ENCODE assay signal across 6 fruit fly cellular contexts in genomic region chr2L:11804228-11805044, dm6.
TF ChIP-seq lines count a peak whose summit lies in the region.

No protein-coding gene starts in this region.

- TF ChIP-seq CTCF in whole organism, embryonic (GFP tag; optimal IDR thresholded peaks at IDR 0.05; lab: Kevin White, UChicago): no peak

TF ChIP-seq in whole organism, 6 proteins besides CTCF, POLR2A, EP300 and RAD21:
- TF ChIP-seq Dll (optimal IDR thresholded peaks at IDR 0.05; lab: Kevin White, UChicago) (peak; percentile 85), usp (GFP tag; optimal IDR thresholded peaks at IDR 0.05; lab: Kevin White, UChicago) (no peak)
TF ChIP-seq in whole organism: peak in this region for 1.

TF ChIP-seq in whole organism, adult, 20 proteins besides CTCF, POLR2A, EP300 and RAD21:
- TF ChIP-seq pad (GFP tag; optimal IDR thresholded peaks at IDR 0.05; lab: Kevin White, UChicago): peak; percentile 93
- no peak for TF ChIP-seq CG11617 (GFP tag; optimal IDR thresholded peaks at IDR 0.05; lab: Kevin White, UChicago)
- TF ChIP-seq Crg-1 (GFP tag; optimal IDR thresholded peaks at IDR 0.05; lab: Kevin White, UChicago): no peak
- no peak for TF ChIP-seq bab1 (GFP tag; optimal IDR thresholded peaks at IDR 0.05; lab: Kevin White, UChicago)

TF ChIP-seq in whole organism, embryonic, 481 proteins besides CTCF, POLR2A, EP300 and RAD21 (continues in another document):
- TF ChIP-seq bsh (GFP tag; optimal IDR thresholded peaks at IDR 0.05; lab: Kevin White, UChicago) (peak in 1 of 2 experiments; percentile 11), yki (optimal IDR thresholded peaks at IDR 0.05; lab: Kevin White, UChicago) (peak; percentile 33), CG9215 (GFP tag; IDR thresholded peaks at IDR 0.05; lab: Robert Waterston, UW) (no peak), Deaf1 (tag; optimal IDR thresholded peaks at IDR 0.05; lab: Kevin White, UChicago) (peak; percentile 60), Rfx (GFP tag; IDR thresholded peaks at IDR 0.05; lab: Robert Waterston, UW) (0 out of 2 replicates have a peak, but pooled peaks have one; percentile 5), Nf-YC (tag; optimal IDR thresholded peaks at IDR 0.05; lab: Kevin White, UChicago) (peak; percentile 66), CG17385 (GFP tag; optimal IDR thresholded peaks at IDR 0.05; lab: Kevin White, UChicago) (peak; percentile 56), chm (GFP tag; IDR thresholded peaks at IDR 0.05; lab: Robert Waterston, UW) (no peak), CG2889 (GFP tag; IDR thresholded peaks at IDR 0.05; lab: Robert Waterston, UW) (no peak), CG10431 (GFP tag; optimal IDR thresholded peaks at IDR 0.05; lab: Kevin White, UChicago) (peak; percentile 15), GATAe (GFP tag; conservative IDR thresholded peaks at IDR 0.05; lab: Robert Waterston, UW) (no peak), sens (GFP tag; lab: Kevin White, UChicago) (peak; percentile 27), Drgx (GFP tag; IDR thresholded peaks at IDR 0.05; lab: Robert Waterston, UW) (0 out of 2 replicates have a peak, but pooled peaks have one; percentile 20), cad (GFP tag; optimal IDR thresholded peaks at IDR 0.05; lab: Kevin White, UChicago) (no peak), CG13894 (tag; optimal IDR thresholded peaks at IDR 0.05; lab: Kevin White, UChicago) (peak; percentile 37), Nf-YB (GFP tag; optimal IDR thresholded peaks at IDR 0.05; lab: Kevin White, UChicago) (peak; percentile 57), CG10366 (GFP tag; IDR thresholded peaks at IDR 0.05; lab: Robert Waterston, UW) (no peak), HLH4C (GFP tag; IDR thresholded peaks at IDR 0.05; lab: Robert Waterston, UW; ENCODE audit: partially characterized antibody) (0 out of 3 replicates have a peak, but pooled peaks have one; percentile 23), Hr39 (optimal IDR thresholded peaks at IDR 0.05; lab: Kevin White, UChicago) (peak; percentile 29), CG33213 (GFP tag; optimal IDR thresholded peaks at IDR 0.05; lab: Kevin White, UChicago) (no peak)

TF ChIP-seq in whole organism, prepupa, 60 proteins besides CTCF, POLR2A, EP300 and RAD21 (continues in another document):
- TF ChIP-seq Sox14 (GFP tag; optimal IDR thresholded peaks at IDR 0.05; lab: Kevin White, UChicago): peak; percentile 15
- TF ChIP-seq cyc (GFP tag; optimal IDR thresholded peaks at IDR 0.05; lab: Kevin White, UChicago): no peak
- no peak for TF ChIP-seq Smox (GFP tag; optimal IDR thresholded peaks at IDR 0.05; lab: Kevin White, UChicago)
- TF ChIP-seq dac (GFP tag; optimal IDR thresholded peaks at IDR 0.05; lab: Kevin White, UChicago): no peak
- TF ChIP-seq eg (GFP tag; IDR thresholded peaks at IDR 0.05; lab: Robert Waterston, UW): peak; percentile 23; the same call in 1 of the 3 replicates
- TF ChIP-seq Eip78C (GFP tag; lab: Kevin White, UChicago): peak; percentile 73
- TF ChIP-seq CG16779 (tag; optimal IDR thresholded peaks at IDR 0.05; lab: Kevin White, UChicago): no peak
- peak; percentile 26 for TF ChIP-seq Lpt (GFP tag; optimal IDR thresholded peaks at IDR 0.05; lab: Kevin White, UChicago)
- no peak for TF ChIP-seq CG4318 (GFP tag; optimal IDR thresholded peaks at IDR 0.05; lab: Kevin White, UChicago)
- TF ChIP-seq CG9139 (GFP tag; optimal IDR thresholded peaks at IDR 0.05; lab: Kevin White, UChicago): peak; percentile 6
- TF ChIP-seq spab (GFP tag; optimal IDR thresholded peaks at IDR 0.05; lab: Kevin White, UChicago): no peak
- peak; percentile 32 for TF ChIP-seq dsx (GFP tag; optimal IDR thresholded peaks at IDR 0.05; lab: Kevin White, UChicago; ENCODE audit: poor library complexity, severe bottlenecking)
- no peak for TF ChIP-seq CG6276 (GFP tag; optimal IDR thresholded peaks at IDR 0.05; lab: Kevin White, UChicago)
- peak; percentile 12 for TF ChIP-seq CG32006 (GFP tag; optimal IDR thresholded peaks at IDR 0.05; lab: Kevin White, UChicago)
- no peak for TF ChIP-seq topi (GFP tag; optimal IDR thresholded peaks at IDR 0.05; lab: Kevin White, UChicago)
- no peak for TF ChIP-seq CG11902 (GFP tag; optimal IDR thresholded peaks at IDR 0.05; lab: Kevin White, UChicago)
- peak; percentile 30 to 75 for TF ChIP-seq ss (GFP tag; optimal IDR thresholded peaks at IDR 0.05; lab: Kevin White, UChicago)
- TF ChIP-seq CG6792 (GFP tag; optimal IDR thresholded peaks at IDR 0.05; lab: Kevin White, UChicago): no peak
- no peak for TF ChIP-seq CG3032 (tag; optimal IDR thresholded peaks at IDR 0.05; lab: Kevin White, UChicago)
- no peak for TF ChIP-seq CG8119 (GFP tag; IDR thresholded peaks at IDR 0.05; lab: Robert Waterston, UW)
- peak; percentile 24 for TF ChIP-seq CG3919 (GFP tag; optimal IDR thresholded peaks at IDR 0.05; lab: Kevin White, UChicago)
- no peak for TF ChIP-seq lz (GFP tag; optimal IDR thresholded peaks at IDR 0.05; lab: Kevin White, UChicago)
- no peak for TF ChIP-seq fd85E (GFP tag; optimal IDR thresholded peaks at IDR 0.05; lab: Kevin White, UChicago)

TF ChIP-seq in whole organism, pupa, 21 proteins besides CTCF, POLR2A, EP300 and RAD21:
- no peak for TF ChIP-seq CG17806 (tag; optimal IDR thresholded peaks at IDR 0.05; lab: Kevin White, UChicago)
- TF ChIP-seq CG10348 (GFP tag; IDR thresholded peaks at IDR 0.05; lab: Robert Waterston, UW): no peak
- TF ChIP-seq Pif1B (GFP tag; optimal IDR thresholded peaks at IDR 0.05; lab: Kevin White, UChicago): peak; percentile 13
- peak; percentile 13 for TF ChIP-seq CG14655 (GFP tag; optimal IDR thresholded peaks at IDR 0.05; lab: Kevin White, UChicago)
- TF ChIP-seq CG32121 (GFP tag; IDR thresholded peaks at IDR 0.05; lab: Robert Waterston, UW): 0 out of 2 replicates have a peak, but pooled peaks have one; percentile 19
- TF ChIP-seq CG13204 (GFP tag; optimal IDR thresholded peaks at IDR 0.05; lab: Kevin White, UChicago): peak; percentile 52
- peak; percentile 22; the same call in 1 of the 3 replicates for TF ChIP-seq fd96Ca (GFP tag; IDR thresholded peaks at IDR 0.05; lab: Robert Waterston, UW)
- TF ChIP-seq CG4496 (GFP tag; IDR thresholded peaks at IDR 0.05; lab: Robert Waterston, UW): peak; percentile 62; the same call in 2 of the 3 replicates
- peak; percentile 2 for TF ChIP-seq CG8159 (tag; optimal IDR thresholded peaks at IDR 0.05; lab: Kevin White, UChicago)

TF ChIP-seq in whole organism, wandering third instar larva, 38 proteins besides CTCF, POLR2A, EP300 and RAD21:
- TF ChIP-seq psq (GFP tag; optimal IDR thresholded peaks at IDR 0.05; lab: Kevin White, UChicago) (peak; percentile 70), Dfd (GFP tag; optimal IDR thresholded peaks at IDR 0.05; lab: Kevin White, UChicago) (peak; percentile 16), sv (GFP tag; optimal IDR thresholded peaks at IDR 0.05; lab: Kevin White, UChicago) (no peak), tai (GFP tag; optimal IDR thresholded peaks at IDR 0.05; lab: Kevin White, UChicago) (no peak)
TF ChIP-seq in whole organism, wandering third instar larva: peak in this region for 2.
